Fruit fly (Drosophila melanogaster) whole organism, embryonic: ENCODE measurements around the gene Rcd5.

Experiments used
- CG10209 ChIP-seq: fragments of 200-800 bp; sonication (Bioruptor generic); optimal IDR thresholded peaks from 3 replicates; lab custom pipeline; 2017; ENCODE audit warnings: missing biosample characterization, mild to moderate bottlenecking, missing genetic modification characterization, missing genetic modification reagents
- CG11398 ChIP-seq: fragments of 200-800 bp; sonication (Bioruptor generic); optimal IDR thresholded peaks from 2 replicates; lab custom pipeline; 2016; ENCODE audit warnings: missing biosample characterization, missing genetic modification characterization
- CG1233 ChIP-seq: fragments of 200-800 bp; sonication (Bioruptor generic); optimal IDR thresholded peaks from 4 replicates; lab custom pipeline; 2018; ENCODE audit warnings: missing biosample characterization, mild to moderate bottlenecking, missing genetic modification characterization
- CG12659 ChIP-seq: fragments of 200-800 bp; sonication (Bioruptor generic); optimal IDR thresholded peaks from 3 replicates; lab custom pipeline; 2017; ENCODE audit warnings: mild to moderate bottlenecking, missing biosample characterization, missing genetic modification reagents, missing genetic modification characterization
- CG13424 ChIP-seq: fragments of 200-800 bp; sonication (Bioruptor generic); optimal IDR thresholded peaks from 2 replicates; lab custom pipeline; 2019; ENCODE audit warnings: missing biosample characterization, mild to moderate bottlenecking, missing genetic modification characterization, moderate library complexity
- CG15073 ChIP-seq: fragments of 200-800 bp; sonication (Bioruptor generic); optimal IDR thresholded peaks from 2 replicates; lab custom pipeline; 2016; ENCODE audit warnings: missing biosample characterization, missing genetic modification characterization
- CG16813 ChIP-seq: fragments of 200-800 bp; sonication (Bioruptor generic); IDR thresholded peaks from 3 replicates; pipeline ENCODE4 v1.3.6; 2022; ENCODE audit warnings: missing biosample characterization, missing genetic modification characterization; ENCODE audit not compliant: partially characterized antibody
- CG17385 ChIP-seq: fragments of 200-800 bp; sonication (Bioruptor generic); optimal IDR thresholded peaks from 3 replicates; lab custom pipeline; 2018; ENCODE audit warnings: missing biosample characterization, mild to moderate bottlenecking, missing genetic modification characterization
- CG18619 ChIP-seq: fragments of 200-800 bp; sonication (Bioruptor generic); optimal IDR thresholded peaks from 3 replicates; lab custom pipeline; 2017; ENCODE audit warnings: missing biosample characterization, mild to moderate bottlenecking, missing genetic modification characterization
- CG30020 ChIP-seq: fragments of 200-800 bp; optimal IDR thresholded peaks from 2 replicates; lab custom pipeline; 2019; ENCODE audit warnings: missing biosample characterization, mild to moderate bottlenecking, missing genetic modification characterization, moderate library complexity
- CG3163 ChIP-seq: fragments of 200-800 bp; sonication (Bioruptor generic); optimal IDR thresholded peaks from 3 replicates; lab custom pipeline; 2016; ENCODE audit warnings: missing biosample characterization, missing genetic modification characterization
- CG3281 ChIP-seq: fragments of 200-800 bp; sonication (Bioruptor generic); optimal IDR thresholded peaks from 3 replicates; lab custom pipeline; 2017; ENCODE audit warnings: missing biosample characterization, mild to moderate bottlenecking, missing genetic modification characterization
- CG4404 ChIP-seq: fragments of 200-800 bp; sonication (Bioruptor generic); IDR thresholded peaks from 2 replicates; pipeline ENCODE4 v1.3.6; 2022; ENCODE audit warnings: missing biosample characterization, missing genetic modification characterization
- CG4820 ChIP-seq: fragments of 200-800 bp; sonication (Bioruptor generic); optimal IDR thresholded peaks from 3 replicates; lab custom pipeline; 2016; ENCODE audit warnings: missing biosample characterization, missing genetic modification characterization
- CG6765 ChIP-seq: fragments of 200-800 bp; sonication (Bioruptor generic); optimal IDR thresholded peaks from 3 replicates; lab custom pipeline; 2017; ENCODE audit warnings: missing biosample characterization, mild to moderate bottlenecking, missing genetic modification characterization
- CG7786 ChIP-seq: fragments of 200-800 bp; sonication (Bioruptor generic); optimal IDR thresholded peaks from 2 replicates; lab custom pipeline; 2016; ENCODE audit warnings: missing biosample characterization, missing genetic modification characterization
- CG9437 ChIP-seq: fragments of 200-800 bp; sonication (Bioruptor generic); optimal IDR thresholded peaks from 2 replicates; lab custom pipeline; 2018; ENCODE audit warnings: missing biosample characterization, mild to moderate bottlenecking, missing genetic modification characterization
- CG9727 ChIP-seq: fragments of 200-800 bp; sonication (Bioruptor generic); optimal IDR thresholded peaks from 3 replicates; lab custom pipeline; 2017; ENCODE audit warnings: missing biosample characterization, mild to moderate bottlenecking, missing genetic modification characterization
- Dbx ChIP-seq: fragments of 200-800 bp; sonication (Bioruptor generic); IDR thresholded peaks from 3 replicates; pipeline ENCODE4 v1.3.6; 2022; ENCODE audit warnings: missing biosample characterization, missing genetic modification characterization
- Dip3 ChIP-seq: fragments of 200-800 bp; sonication (Bioruptor generic); optimal IDR thresholded peaks from 3 replicates; lab custom pipeline; 2016; ENCODE audit warnings: missing biosample characterization, missing genetic modification characterization
- Doc3 ChIP-seq: fragments of 200-800 bp; sonication (Bioruptor generic); IDR thresholded peaks from 3 replicates; pipeline ENCODE4 v1.3.6; 2022; ENCODE audit warnings: missing biosample characterization, missing genetic modification characterization; ENCODE audit not compliant: partially characterized antibody
- E2f1 ChIP-seq: fragments of 200-800 bp; sonication (Bioruptor generic); IDR thresholded peaks from 2 replicates; pipeline ENCODE4 v1.3.6; 2022; ENCODE audit warnings: missing biosample characterization, missing genetic modification characterization
- Elba2 ChIP-seq: fragments of 200-800 bp; sonication (Bioruptor generic); optimal IDR thresholded peaks from 3 replicates; lab custom pipeline; 2016; ENCODE audit warnings: missing biosample characterization, missing genetic modification characterization
- Gsc ChIP-seq: fragments of 200-800 bp; sonication (Bioruptor generic); IDR thresholded peaks from 2 replicates; pipeline ENCODE4 v1.3.6; 2022; ENCODE audit warnings: missing biosample characterization, missing genetic modification characterization
- HLHmδ ChIP-seq: fragments of 200-800 bp; sonication (Bioruptor generic); optimal IDR thresholded peaks from 2 replicates; lab custom pipeline; 2018; ENCODE audit warnings: missing biosample characterization, mild to moderate bottlenecking, missing genetic modification characterization, moderate library complexity
- Lpt ChIP-seq: fragments of >200 bp; optimal IDR thresholded peaks from 2 replicates; lab custom pipeline; 2018; ENCODE audit warnings: missing biosample characterization, missing genetic modification characterization
- Pdp1 ChIP-seq, 2 experiments: fragments of 200-800 bp; sonication (Bioruptor generic); optimal IDR thresholded peaks; 3 replicates each; lab custom pipeline; 2016; ENCODE audit warnings: missing biosample characterization in 2 of 2, missing genetic modification characterization in 2 of 2, mild to moderate bottlenecking in 1 of 2, moderate library complexity in 1 of 2
- Sox102F ChIP-seq: fragments of 200-800 bp; sonication (Bioruptor generic); optimal IDR thresholded peaks from 2 replicates; lab custom pipeline; 2018; ENCODE audit warnings: missing biosample characterization, mild to moderate bottlenecking, missing genetic modification characterization, moderate library complexity
- Usf ChIP-seq: fragments of 200-800 bp; sonication (Bioruptor generic); optimal IDR thresholded peaks from 2 replicates; lab custom pipeline; 2017; ENCODE audit warnings: missing genotype, missing biosample characterization, missing genetic modification characterization
- cad ChIP-seq: fragments of >200 bp; optimal IDR thresholded peaks from 2 replicates; lab custom pipeline; 2017; ENCODE audit warnings: missing biosample characterization, missing genetic modification characterization
- chif ChIP-seq, 2 experiments: fragments of 200-800 bp; sonication (Bioruptor generic); optimal IDR thresholded peaks; 3 replicates each; lab custom pipeline; 2016; ENCODE audit warnings: missing biosample characterization in 2 of 2, missing genetic modification characterization in 2 of 2
- chinmo ChIP-seq: fragments of 200-800 bp; sonication (Bioruptor generic); IDR thresholded peaks from 4 replicates; pipeline ENCODE4 v1.3.6; 2022; ENCODE audit warnings: missing biosample characterization, missing genetic modification characterization; ENCODE audit not compliant: partially characterized antibody
- chn ChIP-seq: fragments of 200-800 bp; sonication (Bioruptor generic); optimal IDR thresholded peaks from 2 replicates; lab custom pipeline; 2016; ENCODE audit warnings: missing biosample characterization, missing genetic modification characterization
- da ChIP-seq: fragments of 200-800 bp; sonication (Bioruptor generic); optimal IDR thresholded peaks from 2 replicates; lab custom pipeline; 2016; ENCODE audit warnings: missing biosample characterization, missing genetic modification characterization
- dmrt11E ChIP-seq: fragments of 200-800 bp; sonication (Bioruptor generic); optimal IDR thresholded peaks from 3 replicates; lab custom pipeline; 2018; ENCODE audit warnings: missing biosample characterization, mild to moderate bottlenecking, missing genetic modification characterization, moderate library complexity
- ems ChIP-seq: fragments of 200-800 bp; sonication (Bioruptor generic); optimal IDR thresholded peaks from 3 replicates; lab custom pipeline; 2016; ENCODE audit warnings: missing biosample characterization, missing genetic modification characterization
- en ChIP-seq: fragments of 200-800 bp; sonication (Bioruptor generic); optimal IDR thresholded peaks from 2 replicates; lab custom pipeline; 2016; ENCODE audit warnings: missing biosample characterization, missing genetic modification characterization
- grau ChIP-seq: fragments of 200-800 bp; optimal IDR thresholded peaks from 3 replicates; lab custom pipeline; 2019; ENCODE audit warnings: missing biosample characterization, mild to moderate bottlenecking, missing genetic modification characterization, moderate library complexity
- gsb-n ChIP-seq: fragments of 200-800 bp; sonication (Bioruptor generic); optimal IDR thresholded peaks from 3 replicates; lab custom pipeline; 2018; ENCODE audit warnings: missing biosample characterization, mild to moderate bottlenecking, missing genetic modification characterization
- hbn ChIP-seq: fragments of 200-800 bp; sonication (Bioruptor generic); IDR thresholded peaks from 2 replicates; pipeline ENCODE4 v1.3.6; 2022; ENCODE audit warnings: missing biosample characterization, missing genetic modification characterization; ENCODE audit not compliant: partially characterized antibody
- mirr ChIP-seq: fragments of 200-800 bp; sonication (Bioruptor generic); optimal IDR thresholded peaks from 3 replicates; lab custom pipeline; 2018; ENCODE audit warnings: missing biosample characterization, mild to moderate bottlenecking, missing genetic modification characterization
- nom ChIP-seq: fragments of 200-800 bp; sonication (Bioruptor generic); optimal IDR thresholded peaks from 2 replicates; lab custom pipeline; 2017; ENCODE audit warnings: missing biosample characterization, missing genetic modification characterization, mild to moderate bottlenecking, moderate library complexity, missing genetic modification reagents
- org-1 ChIP-seq: fragments of 200-800 bp; sonication (Bioruptor generic); optimal IDR thresholded peaks from 2 replicates; lab custom pipeline; 2017; ENCODE audit warnings: missing biosample characterization, missing genetic modification characterization
- pb ChIP-seq: fragments of 200-800 bp; sonication (Bioruptor generic); optimal IDR thresholded peaks from 3 replicates; lab custom pipeline; 2016; ENCODE audit warnings: missing biosample characterization, missing genetic modification characterization
- pita ChIP-seq: fragments of 200-800 bp; sonication (Bioruptor generic); optimal IDR thresholded peaks from 2 replicates; lab custom pipeline; 2017; ENCODE audit warnings: missing biosample characterization, mild to moderate bottlenecking, missing genetic modification characterization
- slbo ChIP-seq: fragments of 200-800 bp; sonication (Bioruptor generic); IDR thresholded peaks from 2 replicates; pipeline ENCODE4 v1.3.6; 2022; ENCODE audit warnings: missing biosample characterization, missing genetic modification characterization
- vnd ChIP-seq: fragments of 200-800 bp; sonication (Bioruptor generic); IDR thresholded peaks from 3 replicates; pipeline ENCODE4 v1.3.6; 2022; ENCODE audit warnings: missing biosample characterization, missing genetic modification characterization; ENCODE audit not compliant: partially characterized antibody
- z ChIP-seq: fragments of 200-800 bp; sonication (Bioruptor generic); IDR thresholded peaks from 3 replicates; pipeline ENCODE4 v1.3.6; 2022; ENCODE audit warnings: missing biosample characterization, missing genetic modification characterization
- zen ChIP-seq: fragments of 200-800 bp; sonication (Bioruptor generic); optimal IDR thresholded peaks from 3 replicates; lab custom pipeline; 2018; ENCODE audit warnings: missing biosample characterization, mild to moderate bottlenecking, missing genetic modification characterization, moderate library complexity

The Rcd5 gene

dm6 chr3L:4025738-4026505 lies 14.4 kb upstream of the Rcd5 start, which contains the start of gene CG11594 (continued):
- TF ChIP-seq Sox102F (GFP tag; lab: Kevin White, UChicago) (no peak), CG9437 (GFP tag; lab: Kevin White, UChicago) (no peak), CG3163 (GFP tag; lab: Kevin White, UChicago) (peak; percentile 3), E2f1 (GFP tag; lab: Robert Waterston, UW) (no peak), CG15073 (GFP tag; lab: Kevin White, UChicago) (no peak), CG4404 (GFP tag; lab: Robert Waterston, UW) (no peak), CG3281 (GFP tag; lab: Kevin White, UChicago) (peak; percentile 60), CG12659 (peak; percentile 32), nom (GFP tag; lab: Kevin White, UChicago) (no peak), dmrt11E (tag; lab: Kevin White, UChicago) (no peak), CG9727 (GFP tag; lab: Kevin White, UChicago) (peak; percentile 27), CG17385 (GFP tag; lab: Kevin White, UChicago) (no peak), ems (no peak), pb (no peak), CG18619 (GFP tag; lab: Kevin White, UChicago) (peak; percentile 37), chinmo (GFP tag; lab: Robert Waterston, UW) (0 out of 4 replicates have a peak, but pooled peaks have one; percentile 57), Lpt (GFP tag; lab: Kevin White, UChicago) (no peak), CG4820 (GFP tag; lab: Kevin White, UChicago) (no peak), Gsc (GFP tag; lab: Robert Waterston, UW) (no peak), Dip3 (GFP tag; lab: Kevin White, UChicago) (no peak), grau (no peak), CG13424 (tag; lab: Kevin White, UChicago) (no peak), CG7786 (GFP tag; lab: Kevin White, UChicago) (no peak), cad (GFP tag; lab: Kevin White, UChicago) (no peak), vnd (no peak), CG10209 (peak; percentile 42), chif (GFP tag; optimal IDR thresholded peaks at IDR 0.05; lab: Kevin White, UChicago) (no peak), Elba2 (GFP tag; lab: Kevin White, UChicago) (no peak), zen (tag; lab: Kevin White, UChicago) (no peak), Usf (GFP tag; lab: Kevin White, UChicago) (no peak), chn (GFP tag; lab: Kevin White, UChicago) (no peak), en (GFP tag; lab: Kevin White, UChicago) (no peak), CG11398 (GFP tag; lab: Kevin White, UChicago) (no peak), hbn (no peak), CG16813 (no peak), mirr (GFP tag; lab: Kevin White, UChicago) (peak; percentile 22), CG6765 (peak; percentile 39), Doc3 (no peak), org-1 (GFP tag; lab: Kevin White, UChicago) (no peak), slbo (GFP tag; lab: Robert Waterston, UW) (no peak), CG1233 (GFP tag; lab: Kevin White, UChicago) (no peak), da (no peak), HLHmδ (no peak), Pdp1 (GFP tag; optimal IDR thresholded peaks at IDR 0.05; lab: Kevin White, UChicago) (peak in 1 of 2 experiments; percentile 27), pita (GFP tag; lab: Kevin White, UChicago) (no peak), z (GFP tag; lab: Robert Waterston, UW) (no peak), Dbx (GFP tag; lab: Robert Waterston, UW) (peak; percentile 36; the same call in 1 of the 3 replicates), gsb-n (tag; lab: Kevin White, UChicago) (no peak), CG30020 (tag; lab: Kevin White, UChicago) (no peak)
